Worm (Caenorhabditis elegans) whole organism, young adult: ENCODE data around the gene C33D9.3.

ENCODE experiments used
- B0336.3 ChIP-seq: fragments of 200-800 bp; sonication (Bioruptor generic); IDR thresholded peaks from 2 replicates; pipeline ENCODE4 v1.3.6; 2022; ENCODE audit warnings: missing genetic modification characterization, missing compliant biosample characterization
- cebp-1 ChIP-seq, 2 experiments: fragments of 200-800 bp in 1 of 2; sonication (Bioruptor generic) in 1 of 2; sonication (generic microtip) in 1 of 2; IDR thresholded peaks in 1 of 2; optimal IDR thresholded peaks in 1 of 2; 2 replicates each; pipeline versions ENCODE4 v1.3.6 to Lab custom; 2017 to 2022; ENCODE audit warnings: missing compliant biosample characterization in 2 of 2, missing genetic modification characterization in 2 of 2, mild to moderate bottlenecking in 1 of 2, missing genetic modification reagents in 1 of 2, moderate library complexity in 1 of 2
- dpff-1 ChIP-seq: sonication (generic microtip); optimal IDR thresholded peaks from 2 replicates; lab custom pipeline; 2017; ENCODE audit warnings: mild to moderate bottlenecking, missing genetic modification characterization, missing compliant biosample characterization
- lin-35 ChIP-seq, 3 experiments: fragments of 150-350 bp in 2 of 3; sonication (generic microtip) in 1 of 3; optimal IDR thresholded peaks; 2 replicates each; lab custom pipeline; 2014 to 2018; ENCODE audit warnings: missing biosample characterization in 3 of 3, missing genetic modification characterization in 3 of 3, missing genetic modification reagents in 3 of 3
- madf-6 ChIP-seq: fragments of 200-800 bp; sonication (Bioruptor generic); IDR thresholded peaks from 2 replicates; pipeline ENCODE4 v1.3.6; 2022; ENCODE audit warnings: missing genetic modification reagents, missing genetic modification characterization, missing compliant biosample characterization
- nfyb-1 ChIP-seq: fragments of 200-800 bp; sonication (Bioruptor generic); IDR thresholded peaks from 2 replicates; pipeline ENCODE4 v1.3.6; 2022; ENCODE audit warnings: missing genetic modification reagents, missing genetic modification characterization, missing compliant biosample characterization
- nhr-27 ChIP-seq: fragments of 200-800 bp; sonication (Bioruptor generic); optimal IDR thresholded peaks from 2 replicates; lab custom pipeline; 2018; ENCODE audit warnings: mild to moderate bottlenecking, missing genetic modification characterization, moderate library complexity, missing compliant biosample characterization
- repo-1 ChIP-seq: sonication (generic microtip); optimal IDR thresholded peaks from 2 replicates; lab custom pipeline; 2017; ENCODE audit warnings: mild to moderate bottlenecking, missing genetic modification characterization, missing compliant biosample characterization
- snpc-3.4 ChIP-seq: sonication (generic microtip); optimal IDR thresholded peaks from 2 replicates; lab custom pipeline; 2017; ENCODE audit warnings: missing genetic modification characterization, mild to moderate bottlenecking, missing compliant biosample characterization, antibody characterized with exemption, moderate library complexity, missing genotype, missing genetic modification reagents
- sptf-2 ChIP-seq: fragments of 200-800 bp; sonication (Bioruptor generic); optimal IDR thresholded peaks from 2 replicates; lab custom pipeline; 2018; ENCODE audit warnings: mild to moderate bottlenecking, missing genetic modification characterization, missing compliant biosample characterization

Gene C33D9.3

DNA sequence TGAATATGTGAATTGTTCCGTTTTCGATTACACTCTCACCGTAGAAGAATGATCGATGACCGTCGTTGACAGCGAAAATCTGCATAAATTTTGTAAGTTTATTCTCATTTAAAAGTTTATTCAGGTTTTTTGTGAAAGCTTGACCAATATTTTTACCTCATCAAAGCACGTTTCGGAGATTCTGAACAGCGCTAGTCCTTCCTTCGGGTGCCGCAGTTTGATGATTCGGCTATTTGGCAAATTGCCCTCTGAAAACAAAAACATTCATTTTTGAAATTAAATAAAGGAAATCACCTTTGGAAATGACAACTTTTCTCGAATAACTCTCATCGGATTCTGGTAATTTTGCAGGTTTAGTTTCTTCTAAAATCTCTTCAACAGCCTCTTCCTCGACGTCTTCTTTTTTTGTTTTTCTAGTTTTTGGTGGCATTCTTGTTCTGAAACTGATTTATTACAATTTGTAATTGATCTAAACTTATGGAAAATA lies 51.7 kb downstream of the C33D9.3 start, which contains the start of gene F21D5.6:
TSS of gene F21D5.6 (minus strand) at position 437 of the 487 bp plus-strand sequence.
- TF ChIP-seq sptf-2 (GFP tag; lab: Kevin White, UChicago) (no peak), repo-1 (peak; percentile 56), lin-35 (GFP tag; optimal IDR thresholded peaks at IDR 0.05; lab: Kevin White, UChicago) (peak in 1 of 3 experiments; percentile 48), dpff-1 (tag; lab: Kevin White, UChicago) (peak; percentile 47), madf-6 (GFP tag; lab: Robert Waterston, UW) (peak; percentile 32; the same call in 1 of the 2 replicates), snpc-3.4 (tag; lab: Kevin White, UChicago) (peak; percentile 8), nhr-27 (tag; lab: Kevin White, UChicago) (no peak), cebp-1 (GFP tag; IDR thresholded peaks at IDR 0.05; lab: Robert Waterston, UW) (no peak), cebp-1 (tag; optimal IDR thresholded peaks at IDR 0.05; lab: Kevin White, UChicago) (peak; percentile 13), nfyb-1 (peak; percentile 57; the same call in 1 of the 2 replicates), B0336.3 (GFP tag; lab: Robert Waterston, UW) (0 out of 2 replicates have a peak, but pooled peaks have one; percentile 24)
